Worm (Caenorhabditis elegans): Measurements from ENCODE around the gene mut-7.

The mut-7 gene

DNA sequence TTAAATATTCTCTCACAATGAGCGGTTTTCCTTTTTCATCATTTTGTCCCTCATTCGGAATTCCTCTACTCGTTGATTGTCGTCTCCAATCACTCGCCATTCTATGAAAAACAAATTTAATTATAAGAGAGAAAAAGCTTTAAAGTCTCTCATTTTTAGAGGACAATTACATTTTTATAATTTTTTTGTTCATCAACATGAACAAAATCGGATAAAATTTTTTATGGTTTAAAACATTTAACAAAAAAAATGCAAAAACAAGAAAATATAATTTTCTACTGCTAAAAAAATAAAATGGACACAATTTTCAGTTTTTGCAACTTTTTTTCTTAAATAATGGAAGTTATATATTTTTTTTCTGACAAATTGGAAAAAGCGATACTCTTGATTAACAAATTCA is 26.0 kb downstream of the mut-7 start, which contains the start of gene F55H2.7:
TSS of gene F55H2.7 (minus strand) at position 101 of the 400 bp plus-strand sequence.
- TF ChIP-seq ceh-16 (tag; optimal IDR thresholded peaks at IDR 0.05): no peak
- no peak for TF ChIP-seq aly-2 (tag; optimal IDR thresholded peaks at IDR 0.05)
- TF ChIP-seq dmd-4 (tag; optimal IDR thresholded peaks at IDR 0.05): no peak
- no peak for TF ChIP-seq lsy-2 (tag; optimal IDR thresholded peaks at IDR 0.05)
- no peak for TF ChIP-seq unc-62 (GFP tag; optimal IDR thresholded peaks at IDR 0.05)
- no peak for TF ChIP-seq skn-1 (tag; optimal IDR thresholded peaks at IDR 0.05)
- no peak for TF ChIP-seq alr-1 (tag; optimal IDR thresholded peaks at IDR 0.05)
- TF ChIP-seq lin-13 (GFP tag; optimal IDR thresholded peaks at IDR 0.05): no peak
- no peak for TF ChIP-seq lin-11 (tag; optimal IDR thresholded peaks at IDR 0.05)
- TF ChIP-seq sma-3 (GFP tag; optimal IDR thresholded peaks at IDR 0.05): no peak
- TF ChIP-seq crh-2 (tag; optimal IDR thresholded peaks at IDR 0.05): no peak
- TF ChIP-seq nhr-23 (tag; optimal IDR thresholded peaks at IDR 0.05): no peak

DNA sequence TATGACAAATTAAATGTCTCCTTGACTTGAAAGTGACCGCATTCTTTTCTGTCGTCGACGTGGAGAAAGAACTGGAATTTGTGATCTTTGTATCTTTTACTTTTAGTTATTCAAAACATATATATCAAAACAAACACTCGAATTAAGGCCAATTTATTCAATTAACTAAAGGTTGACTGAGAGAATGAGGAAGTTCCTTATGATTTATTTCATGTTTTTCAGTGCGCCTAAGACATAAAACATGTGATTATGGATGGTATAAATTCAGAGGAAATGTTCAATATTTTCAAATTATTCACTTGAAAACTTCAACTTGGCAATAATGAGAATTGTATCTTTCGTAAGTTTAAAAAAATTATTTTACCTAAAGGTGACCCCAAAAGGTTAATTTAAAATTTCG is 28.6 kb downstream of the mut-7 start, which contains the start of gene F55H2.8:
TSS of gene F55H2.8 (plus strand) at position 301 of the 400 bp plus-strand sequence.
- TF ChIP-seq snpc-4 (tag; optimal IDR thresholded peaks at IDR 0.05): no peak
- no peak for TF ChIP-seq alr-1 (tag; optimal IDR thresholded peaks at IDR 0.05)
- TF ChIP-seq nhr-25 (tag; optimal IDR thresholded peaks at IDR 0.05): no peak

DNA sequence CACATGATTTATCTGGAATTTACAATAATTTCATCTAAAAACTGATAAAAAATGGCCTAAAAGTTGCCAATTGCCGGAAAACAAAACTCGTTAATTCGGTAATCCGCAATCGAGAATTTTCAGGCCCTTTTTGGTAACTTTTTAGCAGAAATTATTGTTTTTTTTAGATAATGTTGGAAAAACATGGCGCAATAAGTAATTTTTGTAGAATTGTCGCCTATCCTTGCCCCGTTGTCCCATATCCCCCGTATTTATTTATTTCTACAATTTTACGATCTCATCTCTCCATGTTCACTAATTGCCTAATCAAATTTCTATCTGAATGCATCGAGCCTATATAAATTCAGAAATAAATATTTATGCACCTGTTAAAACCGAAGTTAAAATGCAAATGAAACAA is 29.2 kb downstream of the mut-7 start:
- no peak for TF ChIP-seq elt-1 (tag; optimal IDR thresholded peaks at IDR 0.05)
- no peak for TF ChIP-seq nhr-11 (tag; optimal IDR thresholded peaks at IDR 0.05)
- no peak for TF ChIP-seq sma-3 (GFP tag; optimal IDR thresholded peaks at IDR 0.05)
- TF ChIP-seq lsy-2 (tag; optimal IDR thresholded peaks at IDR 0.05): no peak
- no peak for TF ChIP-seq crh-2 (tag; optimal IDR thresholded peaks at IDR 0.05)
- no peak for TF ChIP-seq alr-1 (tag; optimal IDR thresholded peaks at IDR 0.05)
- TF ChIP-seq nhr-237 (tag; optimal IDR thresholded peaks at IDR 0.05): no peak
- no peak for TF ChIP-seq ceh-82 (tag; optimal IDR thresholded peaks at IDR 0.05)
- TF ChIP-seq lin-39 (tag; optimal IDR thresholded peaks at IDR 0.05): no peak
- TF ChIP-seq nhr-10 (tag; optimal IDR thresholded peaks at IDR 0.05): no peak
- no peak for TF ChIP-seq skn-1 (tag; optimal IDR thresholded peaks at IDR 0.05)

DNA sequence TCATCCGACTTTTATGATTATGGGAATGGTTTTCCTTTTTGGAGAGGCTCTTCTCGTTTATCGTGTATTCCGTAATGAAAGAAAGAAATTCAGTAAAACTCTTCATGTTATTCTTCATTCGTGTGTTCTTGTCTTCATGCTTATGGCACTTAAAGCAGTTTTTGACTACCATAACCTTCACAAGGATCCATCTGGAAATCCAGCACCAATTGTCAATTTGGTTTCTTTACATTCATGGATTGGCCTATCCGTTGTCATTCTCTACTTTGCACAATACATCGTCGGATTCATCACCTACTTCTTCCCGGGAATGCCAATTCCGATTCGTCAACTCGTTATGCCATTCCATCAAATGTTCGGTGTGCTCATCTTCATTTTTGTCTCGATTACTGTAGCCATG is 30.5 kb downstream of the mut-7 start:
- TF ChIP-seq unc-62 (GFP tag; optimal IDR thresholded peaks at IDR 0.05) (no peak), ztf-1 (GFP tag; conservative IDR thresholded peaks at IDR 0.05) (no peak), blmp-1 (tag; optimal IDR thresholded peaks at IDR 0.05; ENCODE audit: insufficient read depth) (no peak), Y55F3AM.14 (GFP tag; optimal IDR thresholded peaks at IDR 0.05) (no peak), elt-3 (tag; optimal IDR thresholded peaks at IDR 0.05) (no peak), snpc-4 (tag; optimal IDR thresholded peaks at IDR 0.05) (no peak), unc-55 (GFP tag; optimal IDR thresholded peaks at IDR 0.05) (no peak), ceh-16 (tag; optimal IDR thresholded peaks at IDR 0.05) (no peak), lin-11 (tag; optimal IDR thresholded peaks at IDR 0.05) (no peak), fos-1 (tag; optimal IDR thresholded peaks at IDR 0.05) (no peak), ama-1 (optimal IDR thresholded peaks at IDR 0.05) (no peak), ztf-11 (tag; optimal IDR thresholded peaks at IDR 0.05) (no peak), sma-3 (GFP tag; optimal IDR thresholded peaks at IDR 0.05) (no peak), gmeb-1 (tag; optimal IDR thresholded peaks at IDR 0.05) (no peak)

DNA sequence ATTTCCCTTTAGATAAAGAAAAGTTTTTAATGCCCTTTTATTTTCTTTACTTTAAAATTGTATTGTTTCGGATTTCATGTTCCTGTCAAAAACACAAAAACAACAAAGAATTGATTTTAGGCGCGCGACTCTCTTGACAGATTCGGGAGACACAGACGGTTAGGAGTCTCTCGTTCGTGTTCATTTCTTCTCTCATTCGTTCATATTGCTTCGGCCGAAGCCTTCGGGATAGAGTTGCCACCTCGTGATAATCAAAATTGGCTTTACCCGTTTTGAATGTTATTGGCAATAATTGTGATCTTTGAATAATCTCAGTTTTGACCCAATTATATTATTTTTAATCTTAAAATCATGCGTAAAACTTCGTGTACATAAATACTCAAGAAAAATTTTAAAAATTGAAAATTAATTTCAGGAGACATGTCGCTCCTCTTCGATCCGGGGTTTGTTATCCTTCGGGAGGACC is 31.1 kb downstream of the mut-7 start, which contains the start of gene F55H2.5:
TSS of gene F55H2.5 (plus strand) at position 416 of the 466 bp plus-strand sequence.
- TF ChIP-seq egl-27 (tag; optimal IDR thresholded peaks at IDR 0.05) (no peak), peb-1 (tag; optimal IDR thresholded peaks at IDR 0.05) (no peak), ztf-11 (tag; optimal IDR thresholded peaks at IDR 0.05) (no peak), mdl-1 (tag; optimal IDR thresholded peaks at IDR 0.05) (no peak), nhr-129 (tag; optimal IDR thresholded peaks at IDR 0.05) (no peak), unc-55 (GFP tag; optimal IDR thresholded peaks at IDR 0.05) (peak; percentile 30), C34F6.9 (tag; optimal IDR thresholded peaks at IDR 0.05) (peak; percentile 53), nhr-23 (tag; optimal IDR thresholded peaks at IDR 0.05) (no peak), nhr-237 (tag; optimal IDR thresholded peaks at IDR 0.05) (no peak)
